In genomic region chrX:7101302-7102012, dm6 we compare ENCODE assay signal across 1 fruit fly cellular context.
A peak's percentile ranks its signal among the peaks of the same experiment; 100 is the strongest.
TF ChIP-seq lines count a peak whose summit lies in the region.

No protein-coding gene starts in this region.

TF ChIP-seq in whole organism, embryonic, 481 proteins besides CTCF, POLR2A, EP300 and RAD21 (continued from another document and continues in another):
- TF ChIP-seq chm (GFP tag; IDR thresholded peaks at IDR 0.05; lab: Robert Waterston, UW) (peak; percentile 79), gt (GFP tag; IDR thresholded peaks at IDR 0.05; lab: Robert Waterston, UW) (no peak), lab (GFP tag; optimal IDR thresholded peaks at IDR 0.05; lab: Kevin White, UChicago) (peak; percentile 86), CG15011 (GFP tag; optimal IDR thresholded peaks at IDR 0.05; lab: Kevin White, UChicago) (peak; percentile 68), CG6689 (GFP tag; IDR thresholded peaks at IDR 0.05; lab: Robert Waterston, UW) (peak; percentile 84), Elba2 (GFP tag; optimal IDR thresholded peaks at IDR 0.05; lab: Kevin White, UChicago) (peak; percentile 19), h (optimal IDR thresholded peaks at IDR 0.05; lab: Kevin White, UChicago) (no peak), pros (GFP tag; optimal IDR thresholded peaks at IDR 0.05; lab: Kevin White, UChicago) (peak; percentile 36), psq (GFP tag; optimal IDR thresholded peaks at IDR 0.05; lab: Kevin White, UChicago) (peak; percentile 27), CG2202 (tag; optimal IDR thresholded peaks at IDR 0.05; lab: Kevin White, UChicago) (peak; percentile 75), mam (GFP tag; optimal IDR thresholded peaks at IDR 0.05; lab: Kevin White, UChicago) (peak; percentile 60), pho (GFP tag; optimal IDR thresholded peaks at IDR 0.05; lab: Kevin White, UChicago) (peak; percentile 88), TFAM (GFP tag; optimal IDR thresholded peaks at IDR 0.05; lab: Kevin White, UChicago) (no peak), Dad (GFP tag; optimal IDR thresholded peaks at IDR 0.05; lab: Kevin White, UChicago) (no peak), ap (GFP tag; IDR thresholded peaks at IDR 0.05; lab: Robert Waterston, UW) (peak; percentile 61), CG6791 (GFP tag; IDR thresholded peaks at IDR 0.05; lab: Robert Waterston, UW; ENCODE audit: partially characterized antibody) (no peak), CG2199 (GFP tag; IDR thresholded peaks at IDR 0.05; lab: Robert Waterston, UW) (no peak), CG30431 (GFP tag; optimal IDR thresholded peaks at IDR 0.05; lab: Kevin White, UChicago) (peak; percentile 73), pnt (GFP tag; optimal IDR thresholded peaks at IDR 0.05; lab: Kevin White, UChicago) (peak; percentile 54), CG8924 (tag; optimal IDR thresholded peaks at IDR 0.05; lab: Kevin White, UChicago) (peak; percentile 94), CG2875 (GFP tag; optimal IDR thresholded peaks at IDR 0.05; lab: Kevin White, UChicago) (peak; percentile 77), fd3F (GFP tag; optimal IDR thresholded peaks at IDR 0.05; lab: Kevin White, UChicago) (peak; percentile 75), ranshi (GFP tag; IDR thresholded peaks at IDR 0.05; lab: Robert Waterston, UW) (peak; percentile 75; the same call in 1 of the 2 replicates), CG32532 (GFP tag; IDR thresholded peaks at IDR 0.05; lab: Robert Waterston, UW) (peak; percentile 77), eve (GFP tag; optimal IDR thresholded peaks at IDR 0.05; lab: Kevin White, UChicago) (no peak), CG4424 (GFP tag; optimal IDR thresholded peaks at IDR 0.05; lab: Kevin White, UChicago) (peak; percentile 61), nerfin-2 (GFP tag; IDR thresholded peaks at IDR 0.05; lab: Robert Waterston, UW; ENCODE audit: partially characterized antibody) (no peak), scrt (GFP tag; optimal IDR thresholded peaks at IDR 0.05; lab: Kevin White, UChicago) (peak; percentile 66), knrl (GFP tag; IDR thresholded peaks at IDR 0.05; lab: Robert Waterston, UW; ENCODE audit: partially characterized antibody) (no peak), CG17186 (GFP tag; optimal IDR thresholded peaks at IDR 0.05; lab: Kevin White, UChicago) (peak; percentile 24), CG14710 (tag; optimal IDR thresholded peaks at IDR 0.05; lab: Kevin White, UChicago) (peak; percentile 72), Rfx (GFP tag; IDR thresholded peaks at IDR 0.05; lab: Robert Waterston, UW) (peak; percentile 74), PHDP (tag; optimal IDR thresholded peaks at IDR 0.05; lab: Kevin White, UChicago) (peak; percentile 90), MESR4 (GFP tag; optimal IDR thresholded peaks at IDR 0.05; lab: Kevin White, UChicago) (no peak), NFAT (GFP tag; IDR thresholded peaks at IDR 0.05; lab: Robert Waterston, UW) (no peak; the same call in 1 of the 2 replicates), kah (GFP tag; optimal IDR thresholded peaks at IDR 0.05; lab: Kevin White, UChicago) (peak; percentile 44), CG42726 (GFP tag; IDR thresholded peaks at IDR 0.05; lab: Robert Waterston, UW; ENCODE audit: partially characterized antibody) (peak; percentile 45; the same call in 1 of the 2 replicates), zfh2 (GFP tag; optimal IDR thresholded peaks at IDR 0.05; lab: Kevin White, UChicago) (peak; percentile 85), pum (GFP tag; optimal IDR thresholded peaks at IDR 0.05; lab: Kevin White, UChicago) (peak; percentile 69), gsb (GFP tag; IDR thresholded peaks at IDR 0.05; lab: Robert Waterston, UW) (peak; percentile 47; the same call in 1 of the 2 replicates), br (optimal IDR thresholded peaks at IDR 0.05; lab: Kevin White, UChicago) (no peak), salm (tag; optimal IDR thresholded peaks at IDR 0.05; lab: Kevin White, UChicago) (peak; percentile 81), fd96Cb (tag; optimal IDR thresholded peaks at IDR 0.05; lab: Kevin White, UChicago) (peak; percentile 75), gsb-n (tag; optimal IDR thresholded peaks at IDR 0.05; lab: Kevin White, UChicago) (peak; percentile 81), ro (GFP tag; IDR thresholded peaks at IDR 0.05; lab: Robert Waterston, UW) (peak; percentile 41; the same call in 1 of the 2 replicates), corto (GFP tag; optimal IDR thresholded peaks at IDR 0.05; lab: Kevin White, UChicago) (no peak), CG1603 (tag; optimal IDR thresholded peaks at IDR 0.05; lab: Kevin White, UChicago) (peak; percentile 69), fd64A (GFP tag; optimal IDR thresholded peaks at IDR 0.05; lab: Kevin White, UChicago) (no peak), CG12769 (tag; optimal IDR thresholded peaks at IDR 0.05; lab: Kevin White, UChicago) (peak; percentile 77), hb (GFP tag; IDR thresholded peaks at IDR 0.05; lab: Robert Waterston, UW; ENCODE audit: partially characterized antibody) (no peak), Lim3 (GFP tag; IDR thresholded peaks at IDR 0.05; lab: Robert Waterston, UW) (no peak), CG18262 (tag; optimal IDR thresholded peaks at IDR 0.05; lab: Kevin White, UChicago) (peak; percentile 87), bowl (GFP tag; IDR thresholded peaks at IDR 0.05; lab: Robert Waterston, UW) (0 out of 2 replicates have a peak, but pooled peaks have one; percentile 39), CG2712 (tag; optimal IDR thresholded peaks at IDR 0.05; lab: Kevin White, UChicago) (peak; percentile 85), CG3407 (GFP tag; optimal IDR thresholded peaks at IDR 0.05; lab: Kevin White, UChicago) (peak; percentile 83), CG8089 (GFP tag; optimal IDR thresholded peaks at IDR 0.05; lab: Kevin White, UChicago) (peak; percentile 23), H2.0 (GFP tag; IDR thresholded peaks at IDR 0.05; lab: Robert Waterston, UW) (peak; percentile 72), en (GFP tag; optimal IDR thresholded peaks at IDR 0.05; lab: Kevin White, UChicago) (peak; percentile 18), nau (GFP tag; optimal IDR thresholded peaks at IDR 0.05; lab: Kevin White, UChicago) (peak; percentile 72), phol (tag; optimal IDR thresholded peaks at IDR 0.05; lab: Kevin White, UChicago) (peak; percentile 84), inv (GFP tag; IDR thresholded peaks at IDR 0.05; lab: Robert Waterston, UW; ENCODE audit: partially characterized antibody) (no peak), Opbp (GFP tag; IDR thresholded peaks at IDR 0.05; lab: Robert Waterston, UW; ENCODE audit: partially characterized antibody) (no peak), Aef1 (GFP tag; IDR thresholded peaks at IDR 0.05; lab: Robert Waterston, UW) (peak; percentile 73), chif (GFP tag; optimal IDR thresholded peaks at IDR 0.05; lab: Kevin White, UChicago) (peak; percentile 84 to 85), CG13287 (GFP tag; IDR thresholded peaks at IDR 0.05; lab: Robert Waterston, UW; ENCODE audit: partially characterized antibody) (no peak), Hmr (GFP tag; optimal IDR thresholded peaks at IDR 0.05; lab: Kevin White, UChicago) (peak; percentile 91), bcd (GFP tag; optimal IDR thresholded peaks at IDR 0.05; lab: Kevin White, UChicago) (peak; percentile 76), CG15696 (tag; optimal IDR thresholded peaks at IDR 0.05; lab: Kevin White, UChicago) (peak; percentile 66), CG8388 (GFP tag; optimal IDR thresholded peaks at IDR 0.05; lab: Kevin White, UChicago) (peak; percentile 70), bbx (GFP tag; IDR thresholded peaks at IDR 0.05; lab: Robert Waterston, UW; ENCODE audit: partially characterized antibody) (no peak), CG6175 (GFP tag; IDR thresholded peaks at IDR 0.05; lab: Robert Waterston, UW) (no peak), CG32772 (GFP tag; IDR thresholded peaks at IDR 0.05; lab: Robert Waterston, UW) (peak; percentile 73), ftz-f1 (GFP tag; optimal IDR thresholded peaks at IDR 0.05; lab: Kevin White, UChicago) (no peak), seq (GFP tag; IDR thresholded peaks at IDR 0.05; lab: Robert Waterston, UW) (peak; percentile 86; the same call in 1 of the 2 replicates), CG2129 (GFP tag; IDR thresholded peaks at IDR 0.05; lab: Robert Waterston, UW; ENCODE audit: partially characterized antibody) (no peak), CG31441 (GFP tag; IDR thresholded peaks at IDR 0.05; lab: Robert Waterston, UW) (peak; percentile 82), CG30403 (GFP tag; optimal IDR thresholded peaks at IDR 0.05; lab: Kevin White, UChicago) (peak; percentile 92), CG3163 (GFP tag; optimal IDR thresholded peaks at IDR 0.05; lab: Kevin White, UChicago) (peak; percentile 60), CG7372 (GFP tag; IDR thresholded peaks at IDR 0.05; lab: Robert Waterston, UW) (peak; percentile 72), CG7556 (GFP tag; optimal IDR thresholded peaks at IDR 0.05; lab: Kevin White, UChicago) (peak; percentile 94), crol (GFP tag; IDR thresholded peaks at IDR 0.05; lab: Robert Waterston, UW) (peak; percentile 89), Drgx (GFP tag; IDR thresholded peaks at IDR 0.05; lab: Robert Waterston, UW) (peak; percentile 85), tgo (GFP tag; IDR thresholded peaks at IDR 0.05; lab: Robert Waterston, UW) (peak; percentile 82), CG31388 (GFP tag; optimal IDR thresholded peaks at IDR 0.05; lab: Kevin White, UChicago) (no peak), CG13296 (GFP tag; optimal IDR thresholded peaks at IDR 0.05; lab: Kevin White, UChicago) (peak; percentile 73), jigr1 (GFP tag; IDR thresholded peaks at IDR 0.05; lab: Robert Waterston, UW) (peak; percentile 57; the same call in 1 of the 3 replicates), HLH4C (GFP tag; IDR thresholded peaks at IDR 0.05; lab: Robert Waterston, UW; ENCODE audit: partially characterized antibody) (no peak), Myb (GFP tag; optimal IDR thresholded peaks at IDR 0.05; lab: Kevin White, UChicago) (peak; percentile 62), slbo (GFP tag; IDR thresholded peaks at IDR 0.05; lab: Robert Waterston, UW) (peak; percentile 87), abd-A (tag; optimal IDR thresholded peaks at IDR 0.05; lab: Kevin White, UChicago) (peak; percentile 13), ara (GFP tag; IDR thresholded peaks at IDR 0.05; lab: Robert Waterston, UW) (peak; percentile 65; the same call in 1 of the 2 replicates), Doc2 (GFP tag; IDR thresholded peaks at IDR 0.05; lab: Robert Waterston, UW) (no peak), CG10565 (GFP tag; optimal IDR thresholded peaks at IDR 0.05; lab: Kevin White, UChicago) (no peak), cas (GFP tag; IDR thresholded peaks at IDR 0.05; lab: Robert Waterston, UW) (no peak), Bdp1 (GFP tag; optimal IDR thresholded peaks at IDR 0.05; lab: Kevin White, UChicago) (peak; percentile 69), CG4328 (GFP tag; optimal IDR thresholded peaks at IDR 0.05; lab: Kevin White, UChicago) (peak; percentile 58), sc (optimal IDR thresholded peaks at IDR 0.05; lab: Kevin White, UChicago) (no peak), sc (GFP tag; optimal IDR thresholded peaks at IDR 0.05; lab: Kevin White, UChicago) (peak; percentile 55), tup (GFP tag; optimal IDR thresholded peaks at IDR 0.05; lab: Kevin White, UChicago) (no peak), Taf1 (GFP tag; IDR thresholded peaks at IDR 0.05; lab: Robert Waterston, UW) (peak; percentile 54), odd (GFP tag; optimal IDR thresholded peaks at IDR 0.05; lab: Kevin White, UChicago) (peak; percentile 84), CG6765 (GFP tag; optimal IDR thresholded peaks at IDR 0.05; lab: Kevin White, UChicago) (peak; percentile 20), rib (GFP tag; IDR thresholded peaks at IDR 0.05; lab: Robert Waterston, UW) (peak; percentile 67; the same call in 1 of the 2 replicates), MBD-R2 (GFP tag; IDR thresholded peaks at IDR 0.05; lab: Robert Waterston, UW) (no peak), org-1 (GFP tag; optimal IDR thresholded peaks at IDR 0.05; lab: Kevin White, UChicago) (peak; percentile 86), danr (GFP tag; IDR thresholded peaks at IDR 0.05; lab: Robert Waterston, UW) (peak; percentile 59; the same call in 1 of the 2 replicates), crp (GFP tag; optimal IDR thresholded peaks at IDR 0.05; lab: Kevin White, UChicago) (peak in 1 of 2 experiments; percentile 43), CG12659 (GFP tag; optimal IDR thresholded peaks at IDR 0.05; lab: Kevin White, UChicago) (peak; percentile 92), slp2 (GFP tag; optimal IDR thresholded peaks at IDR 0.05; lab: Kevin White, UChicago) (peak; percentile 49), GATAe (GFP tag; conservative IDR thresholded peaks at IDR 0.05; lab: Robert Waterston, UW) (no peak; the same call in 1 of the 2 replicates), CG7786 (GFP tag; optimal IDR thresholded peaks at IDR 0.05; lab: Kevin White, UChicago) (peak; percentile 88), CG1832 (GFP tag; optimal IDR thresholded peaks at IDR 0.05; lab: Kevin White, UChicago) (no peak), Spps (tag; optimal IDR thresholded peaks at IDR 0.05; lab: Kevin White, UChicago) (peak; percentile 64), CG10959 (GFP tag; IDR thresholded peaks at IDR 0.05; lab: Robert Waterston, UW) (peak; percentile 50), caup (GFP tag; optimal IDR thresholded peaks at IDR 0.05; lab: Kevin White, UChicago; ENCODE audit: severe bottlenecking) (peak; percentile 62), tll (GFP tag; optimal IDR thresholded peaks at IDR 0.05; lab: Kevin White, UChicago) (no peak), grau (tag; optimal IDR thresholded peaks at IDR 0.05; lab: Kevin White, UChicago) (peak; percentile 92), CG12236 (GFP tag; optimal IDR thresholded peaks at IDR 0.05; lab: Kevin White, UChicago) (peak; percentile 81), ash1 (GFP tag; optimal IDR thresholded peaks at IDR 0.05; lab: Kevin White, UChicago) (no peak), eyg (GFP tag; optimal IDR thresholded peaks at IDR 0.05; lab: Kevin White, UChicago) (no peak), CG15073 (GFP tag; optimal IDR thresholded peaks at IDR 0.05; lab: Kevin White, UChicago) (no peak), ttk (GFP tag; IDR thresholded peaks at IDR 0.05; lab: Robert Waterston, UW) (peak; percentile 70), D19A (tag; optimal IDR thresholded peaks at IDR 0.05; lab: Kevin White, UChicago) (peak; percentile 72), CG9215 (GFP tag; IDR thresholded peaks at IDR 0.05; lab: Robert Waterston, UW) (peak; percentile 76), CG8281 (tag; optimal IDR thresholded peaks at IDR 0.05; lab: Kevin White, UChicago) (peak; percentile 20), CG11093 (GFP tag; IDR thresholded peaks at IDR 0.05; lab: Robert Waterston, UW) (no peak; the same call in 1 of the 3 replicates), CG7745 (tag; optimal IDR thresholded peaks at IDR 0.05; lab: Kevin White, UChicago) (peak; percentile 25), CG17802 (tag; optimal IDR thresholded peaks at IDR 0.05; lab: Kevin White, UChicago) (peak; percentile 9), Hand (GFP tag; optimal IDR thresholded peaks at IDR 0.05; lab: Kevin White, UChicago) (peak; percentile 84), Ssrp (tag; optimal IDR thresholded peaks at IDR 0.05; lab: Kevin White, UChicago) (peak; percentile 79)
